Worm (Caenorhabditis elegans): ENCODE measurements around the gene sre-50.

- TF ChIP-seq unc-39 (tag; optimal IDR thresholded peaks at IDR 0.05) (no peak), lsy-2 (tag; optimal IDR thresholded peaks at IDR 0.05) (no peak)
Observed at ce11 chrII:12348957-12349356, 45.6 kb downstream of the sre-50 start.
